Worm (Caenorhabditis elegans): Measurements from ENCODE around the gene C17H12.3.

Gene C17H12.3

ce11 chrIV:6795529-6795928 is at the start of gene C17H12.3, which contains the start of gene C17H12.12:
Gene C17H12.3 (minus strand): TSS chrIV:6795629.
Gene C17H12.12 (plus strand): TSS chrIV:6795924.
- TF ChIP-seq tlp-1 (tag; optimal IDR thresholded peaks at IDR 0.05) (no peak), nhr-28 (tag; optimal IDR thresholded peaks at IDR 0.05) (no peak), mab-9 (GFP tag; IDR thresholded peaks at IDR 0.05) (no peak), mdl-1 (tag; optimal IDR thresholded peaks at IDR 0.05) (no peak), aly-2 (tag; optimal IDR thresholded peaks at IDR 0.05) (no peak), C16A3.4 (tag; optimal IDR thresholded peaks at IDR 0.05) (no peak), mep-1 (tag; optimal IDR thresholded peaks at IDR 0.05) (no peak), unc-30 (tag; optimal IDR thresholded peaks at IDR 0.05) (no peak), ceh-88 (GFP tag; IDR thresholded peaks at IDR 0.05) (no peak), hlh-17 (GFP tag; optimal IDR thresholded peaks at IDR 0.05; ENCODE audit: borderline replicate concordance) (no peak), dsc-1 (tag; optimal IDR thresholded peaks at IDR 0.05) (no peak), nhr-85 (tag) (no peak), lir-3 (tag; optimal IDR thresholded peaks at IDR 0.05; ENCODE audit: poor library complexity) (no peak), ets-5 (GFP tag; IDR thresholded peaks at IDR 0.05) (no peak), rnt-1 (tag; optimal IDR thresholded peaks at IDR 0.05) (no peak)

- no peak for TF ChIP-seq hlh-4 (tag; optimal IDR thresholded peaks at IDR 0.05)
- TF ChIP-seq F16B12.6 (tag; optimal IDR thresholded peaks at IDR 0.05) = no peak
- no peak for TF ChIP-seq sox-4 (tag; optimal IDR thresholded peaks at IDR 0.05)
- no peak for TF ChIP-seq elt-3 (tag; optimal IDR thresholded peaks at IDR 0.05)
- no peak for TF ChIP-seq mdl-1 (tag; optimal IDR thresholded peaks at IDR 0.05)
- no peak for TF ChIP-seq zag-1 (tag; optimal IDR thresholded peaks at IDR 0.05)
- no peak for TF ChIP-seq elt-2 (tag; optimal IDR thresholded peaks at IDR 0.05)
- TF ChIP-seq sptf-1 (tag; optimal IDR thresholded peaks at IDR 0.05) = no peak
- no peak for TF ChIP-seq hlh-17 (GFP tag; optimal IDR thresholded peaks at IDR 0.05; ENCODE audit: borderline replicate concordance)
These were observed 47.1 kb upstream of the C17H12.3 start, which contains the start of gene lip-1 for ce11 chrIV:6842470-6843008. Gene lip-1 (plus strand): TSS chrIV:6842958.

- TF ChIP-seq snu-23 (GFP tag; optimal IDR thresholded peaks at IDR 0.05) (peak; percentile 24), elt-3 (tag; optimal IDR thresholded peaks at IDR 0.05) (peak in 1 of 6 experiments; percentile 76), lin-35 (GFP tag; optimal IDR thresholded peaks at IDR 0.05) (peak in 1 of 2 experiments; percentile 39), Y116A8C.19 (tag; optimal IDR thresholded peaks at IDR 0.05; ENCODE audit: borderline replicate concordance) (no peak), dsc-1 (tag; optimal IDR thresholded peaks at IDR 0.05) (peak; percentile 61), nhr-20 (tag; optimal IDR thresholded peaks at IDR 0.05) (peak; percentile 27), mep-1 (tag; optimal IDR thresholded peaks at IDR 0.05) (peak; percentile 25), nhr-85 (tag) (peak; percentile 66), elt-2 (tag; optimal IDR thresholded peaks at IDR 0.05) (peak; percentile 67), lin-14 (GFP tag; optimal IDR thresholded peaks at IDR 0.05) (peak; percentile 42), snpc-4 (tag; optimal IDR thresholded peaks at IDR 0.05) (no peak), efl-3 (GFP tag; optimal IDR thresholded peaks at IDR 0.05) (no peak), blmp-1 (tag; optimal IDR thresholded peaks at IDR 0.05) (peak; percentile 88)
These were observed 46.3 kb upstream of the C17H12.3 start for ce11 chrIV:6841562-6842282.

- TF ChIP-seq elt-3 (tag; optimal IDR thresholded peaks at IDR 0.05) (no peak), aha-1 (tag; optimal IDR thresholded peaks at IDR 0.05) (peak; percentile 24), C16A3.4 (tag; optimal IDR thresholded peaks at IDR 0.05) (no peak), aly-2 (tag; optimal IDR thresholded peaks at IDR 0.05) (peak; percentile 58), ztf-11 (tag; optimal IDR thresholded peaks at IDR 0.05) (no peak), pag-3 (tag; optimal IDR thresholded peaks at IDR 0.05; ENCODE audit: borderline replicate concordance, insufficient read depth) (no peak), F16B12.6 (tag; optimal IDR thresholded peaks at IDR 0.05) (no peak), ets-5 (GFP tag; IDR thresholded peaks at IDR 0.05) (no peak), zag-1 (tag; optimal IDR thresholded peaks at IDR 0.05) (peak; percentile 73), tlp-1 (tag; optimal IDR thresholded peaks at IDR 0.05) (no peak), mab-9 (GFP tag; IDR thresholded peaks at IDR 0.05) (no peak; the same call in 1 of the 2 replicates), ceh-8 (GFP tag; optimal IDR thresholded peaks at IDR 0.05) (peak; percentile 19), irx-1 (tag; optimal IDR thresholded peaks at IDR 0.05) (peak; percentile 79), hpl-2 (GFP tag; optimal IDR thresholded peaks at IDR 0.05) (no peak), mef-2 (tag; optimal IDR thresholded peaks at IDR 0.05) (peak; percentile 15), nhr-47 (tag; optimal IDR thresholded peaks at IDR 0.05) (peak; percentile 89), nhr-11 (tag; optimal IDR thresholded peaks at IDR 0.05) (peak; percentile 77), rnt-1 (tag; optimal IDR thresholded peaks at IDR 0.05) (peak; percentile 88), sptf-1 (tag; optimal IDR thresholded peaks at IDR 0.05) (no peak), egl-27 (tag; optimal IDR thresholded peaks at IDR 0.05) (peak; percentile 44 to 67), efl-3 (GFP tag; optimal IDR thresholded peaks at IDR 0.05) (no peak), nhr-71 (tag; optimal IDR thresholded peaks at IDR 0.05) (peak; percentile 96), isw-1 (GFP tag; IDR thresholded peaks at IDR 0.05) (peak; percentile 67), dsc-1 (tag; optimal IDR thresholded peaks at IDR 0.05) (peak; percentile 83)
These were observed 43.7 kb upstream of the C17H12.3 start for ce11 chrIV:6839091-6839522.
